Worm (Caenorhabditis elegans) whole organism, L1 larva: ENCODE results near the gene gldc-1.

Experiments
- C04F5.9 ChIP-seq: sonication (generic microtip); optimal IDR thresholded peaks from 2 replicates; lab custom pipeline; 2016; ENCODE audit warnings: missing genetic modification characterization, missing compliant biosample characterization
- C16A3.4 ChIP-seq: fragments of 150-350 bp; optimal IDR thresholded peaks from 2 replicates; lab custom pipeline; 2014; ENCODE audit warnings: missing biosample characterization, missing genetic modification characterization
- F16B12.6 ChIP-seq: fragments of 150-350 bp; optimal IDR thresholded peaks from 2 replicates; lab custom pipeline; 2014; ENCODE audit warnings: missing biosample characterization, missing genetic modification characterization
- aha-1 ChIP-seq: fragments of 150-350 bp; optimal IDR thresholded peaks from 2 replicates; lab custom pipeline; 2014; ENCODE audit warnings: missing biosample characterization, missing genetic modification characterization
- alr-1 ChIP-seq: fragments of 200-800 bp; sonication (Bioruptor generic); optimal IDR thresholded peaks from 2 replicates; lab custom pipeline; 2018; ENCODE audit warnings: borderline replicate concordance, mild to moderate bottlenecking, missing genetic modification characterization, missing compliant biosample characterization
- ama-1 ChIP-seq: fragments of 150-350 bp; optimal IDR thresholded peaks from 2 replicates; lab custom pipeline; 2014
- blmp-1 ChIP-seq: fragments of 150-350 bp; optimal IDR thresholded peaks from 2 replicates; lab custom pipeline; 2014; ENCODE audit warnings: missing biosample characterization, missing genetic modification characterization
- ceh-8 ChIP-seq: fragments of 200-800 bp; sonication (Bioruptor generic); optimal IDR thresholded peaks from 2 replicates; lab custom pipeline; 2018; ENCODE audit warnings: mild to moderate bottlenecking, missing genetic modification characterization, moderate library complexity, missing compliant biosample characterization
- ces-1 ChIP-seq: fragments of 150-350 bp; optimal IDR thresholded peaks from 2 replicates; lab custom pipeline; 2014; ENCODE audit warnings: missing biosample characterization, missing genetic modification reagents, missing genetic modification characterization
- dsc-1 ChIP-seq: sonication (generic microtip); optimal IDR thresholded peaks from 2 replicates; lab custom pipeline; 2016; ENCODE audit warnings: mild to moderate bottlenecking, missing genetic modification characterization, missing compliant biosample characterization
- efl-1 ChIP-seq, 4 experiments: fragments of 150-350 bp; optimal IDR thresholded peaks in 3 of 4; peaks in 1 of 4; 1 replicate in 1 of 4; 2 replicates in 3 of 4; lab custom pipeline; 2014; ENCODE audit warnings: missing biosample characterization in 2 of 4, missing genetic modification characterization in 2 of 4, missing genetic modification reagents in 2 of 4
- egl-27 ChIP-seq, 2 experiments: fragments of 150-350 bp in 1 of 2; sonication (generic microtip); optimal IDR thresholded peaks; 3 replicates each; lab custom pipeline; 2017 to 2018; ENCODE audit warnings: missing biosample characterization in 2 of 2, missing genetic modification characterization in 2 of 2, missing genetic modification reagents in 2 of 2
- hlh-17 ChIP-seq: fragments of 200-800 bp; sonication (Bioruptor generic); optimal IDR thresholded peaks from 2 replicates; lab custom pipeline; 2018; ENCODE audit warnings: missing genetic modification characterization, mild to moderate bottlenecking, missing compliant biosample characterization, moderate library complexity, borderline replicate concordance
- hpl-2 ChIP-seq: fragments of 150-350 bp; optimal IDR thresholded peaks from 2 replicates; lab custom pipeline; 2014; ENCODE audit warnings: missing biosample characterization, missing genetic modification reagents, missing genetic modification characterization
- isw-1 ChIP-seq: fragments of 200-800 bp; sonication (Bioruptor generic); IDR thresholded peaks from 2 replicates; pipeline ENCODE4 v1.3.6; 2022; ENCODE audit warnings: missing genetic modification characterization, missing compliant biosample characterization
- lin-13 ChIP-seq: fragments of 150-350 bp; optimal IDR thresholded peaks from 2 replicates; lab custom pipeline; 2014; ENCODE audit warnings: missing biosample characterization, missing genetic modification reagents, missing genetic modification characterization
- lin-14 ChIP-seq: fragments of 200-800 bp; sonication (Bioruptor generic); optimal IDR thresholded peaks from 2 replicates; lab custom pipeline; 2018; ENCODE audit warnings: mild to moderate bottlenecking, missing genetic modification characterization, moderate library complexity, missing compliant biosample characterization
- lin-39 ChIP-seq: fragments of 150-350 bp; optimal IDR thresholded peaks from 2 replicates; lab custom pipeline; 2014; ENCODE audit warnings: missing biosample characterization, missing genetic modification reagents, missing genetic modification characterization
- lir-3 ChIP-seq: sonication (generic microtip); optimal IDR thresholded peaks from 2 replicates; lab custom pipeline; 2016; ENCODE audit warnings: mild to moderate bottlenecking, missing genetic modification characterization, moderate library complexity, missing compliant biosample characterization; ENCODE audit not compliant: poor library complexity
- lsy-2 ChIP-seq, 2 experiments: fragments of 150-350 bp; optimal IDR thresholded peaks; 2 replicates each; lab custom pipeline; 2014; ENCODE audit warnings: missing biosample characterization in 2 of 2, missing genetic modification characterization in 2 of 2
- mab-9 ChIP-seq: fragments of 200-800 bp; sonication (Bioruptor generic); IDR thresholded peaks from 2 replicates; pipeline ENCODE4 v1.3.6; 2022; ENCODE audit warnings: missing genetic modification reagents, missing genetic modification characterization, missing compliant biosample characterization
- mdl-1 ChIP-seq, 2 experiments: fragments of 150-350 bp; optimal IDR thresholded peaks; 2 replicates each; lab custom pipeline; 2014 to 2017; ENCODE audit warnings: missing biosample characterization in 2 of 2, missing genetic modification characterization in 2 of 2, inconsistent platforms in 1 of 2
- mef-2 ChIP-seq: fragments of 150-350 bp; optimal IDR thresholded peaks from 2 replicates; lab custom pipeline; 2014; ENCODE audit warnings: missing biosample characterization, missing genetic modification characterization
- mep-1 ChIP-seq: fragments of 150-350 bp; optimal IDR thresholded peaks from 2 replicates; lab custom pipeline; 2014; ENCODE audit warnings: missing biosample characterization, missing genetic modification characterization
- nhr-11 ChIP-seq: fragments of 150-350 bp; optimal IDR thresholded peaks from 2 replicates; lab custom pipeline; 2014; ENCODE audit warnings: missing biosample characterization, missing genetic modification characterization
- nhr-19 ChIP-seq: fragments of 200-800 bp; sonication (Bioruptor generic); conservative IDR thresholded peaks from 2 replicates; pipeline ENCODE4 v1.3.6; 2022; ENCODE audit warnings: missing genetic modification characterization, missing compliant biosample characterization
- nhr-20 ChIP-seq: sonication (generic microtip); optimal IDR thresholded peaks from 2 replicates; lab custom pipeline; 2016; ENCODE audit warnings: mild to moderate bottlenecking, missing genetic modification characterization, missing compliant biosample characterization
- nhr-237 ChIP-seq: fragments of 150-350 bp; optimal IDR thresholded peaks from 2 replicates; lab custom pipeline; 2014; ENCODE audit warnings: missing biosample characterization, missing genetic modification characterization
- nhr-28 ChIP-seq: fragments of 150-350 bp; optimal IDR thresholded peaks from 2 replicates; lab custom pipeline; 2014; ENCODE audit warnings: missing biosample characterization, missing genetic modification characterization
- nhr-47 ChIP-seq: sonication (generic microtip); optimal IDR thresholded peaks from 2 replicates; lab custom pipeline; 2016; ENCODE audit warnings: mild to moderate bottlenecking, missing genetic modification characterization, moderate library complexity, missing compliant biosample characterization
- nhr-71 ChIP-seq: sonication (generic microtip); optimal IDR thresholded peaks from 2 replicates; lab custom pipeline; 2016; ENCODE audit warnings: mild to moderate bottlenecking, missing genetic modification characterization, moderate library complexity, missing compliant biosample characterization
- pqm-1 ChIP-seq: sonication (generic microtip); optimal IDR thresholded peaks from 3 replicates; lab custom pipeline; 2017; ENCODE audit warnings: missing biosample characterization, missing genetic modification characterization
- rnt-1 ChIP-seq: sonication (generic microtip); optimal IDR thresholded peaks from 2 replicates; lab custom pipeline; 2016; ENCODE audit warnings: mild to moderate bottlenecking, missing genetic modification characterization, moderate library complexity, missing compliant biosample characterization
- snpc-4 ChIP-seq: fragments of 150-350 bp; optimal IDR thresholded peaks from 2 replicates; lab custom pipeline; 2014; ENCODE audit warnings: missing biosample characterization, missing genetic modification characterization
- snu-23 ChIP-seq: sonication (generic microtip); optimal IDR thresholded peaks from 2 replicates; lab custom pipeline; 2016; ENCODE audit warnings: missing genetic modification characterization, missing compliant biosample characterization
- sox-4 ChIP-seq: sonication (generic microtip); optimal IDR thresholded peaks from 2 replicates; lab custom pipeline; 2016; ENCODE audit warnings: missing genetic modification characterization, missing compliant biosample characterization
- sup-37 ChIP-seq: fragments of 200-800 bp; sonication (Bioruptor generic); optimal IDR thresholded peaks from 2 replicates; lab custom pipeline; 2018; ENCODE audit warnings: mild to moderate bottlenecking, missing genetic modification characterization, missing compliant biosample characterization
- swsn-7 ChIP-seq: sonication (generic microtip); optimal IDR thresholded peaks from 2 replicates; lab custom pipeline; 2016; ENCODE audit warnings: missing genetic modification characterization, missing compliant biosample characterization
- tlp-1 ChIP-seq: fragments of 150-350 bp; optimal IDR thresholded peaks from 2 replicates; lab custom pipeline; 2014; ENCODE audit warnings: missing biosample characterization, missing genetic modification characterization
- unc-130 ChIP-seq: fragments of 150-350 bp; optimal IDR thresholded peaks from 2 replicates; lab custom pipeline; 2017; ENCODE audit warnings: missing biosample characterization, missing genetic modification characterization, inconsistent platforms
- unc-98 ChIP-seq: fragments of 200-800 bp; sonication (Bioruptor generic); IDR thresholded peaks from 2 replicates; pipeline ENCODE4 v1.3.6; 2022; ENCODE audit warnings: missing genetic modification characterization, missing compliant biosample characterization
- zip-4 ChIP-seq: fragments of 200-800 bp; sonication (Bioruptor generic); optimal IDR thresholded peaks from 2 replicates; lab custom pipeline; 2018; ENCODE audit warnings: mild to moderate bottlenecking, missing genetic modification characterization, moderate library complexity, missing compliant biosample characterization

gldc-1 gene

DNA sequence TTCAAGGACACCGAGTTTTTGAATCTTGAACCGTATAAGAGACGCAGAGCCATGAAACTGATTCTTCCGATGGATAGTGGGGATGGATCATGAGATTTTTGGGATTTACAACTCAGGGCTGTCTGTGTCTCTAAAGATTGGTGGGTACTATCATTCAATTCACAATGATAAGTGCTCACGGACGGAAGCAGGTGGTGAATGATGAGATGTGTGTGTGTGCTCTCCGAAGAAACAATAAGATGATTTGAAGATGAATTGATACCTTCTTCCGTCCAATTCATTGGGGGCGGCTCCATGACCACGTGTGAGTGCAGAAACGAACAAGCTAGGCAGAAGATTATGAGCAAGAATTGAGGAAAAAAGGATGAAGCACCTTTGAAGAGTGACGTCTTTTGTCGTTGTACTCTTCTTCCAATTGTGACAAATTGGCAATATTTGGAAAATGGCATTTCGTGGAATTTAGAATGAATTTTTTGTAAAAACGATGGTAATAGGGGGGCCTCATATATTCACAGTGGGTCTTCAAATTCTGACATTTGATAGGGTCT, 21.6 kb upstream of the gldc-1 start:
- peak; percentile 31 for TF ChIP-seq nhr-20 (tag; lab: Kevin White, UChicago)
- TF ChIP-seq dsc-1 (tag; lab: Kevin White, UChicago) = peak; percentile 75
- no peak for TF ChIP-seq mep-1 (tag; lab: Kevin White, UChicago)
- TF ChIP-seq rnt-1 (tag; lab: Kevin White, UChicago) = peak; percentile 66
- TF ChIP-seq lin-14 (GFP tag; lab: Kevin White, UChicago) = peak; percentile 86
- no peak for TF ChIP-seq ama-1 (lab: Kevin White, UChicago)
- peak; percentile 12 for TF ChIP-seq swsn-7 (tag; lab: Kevin White, UChicago)
- peak in 1 of 2 experiments; percentile 32 for TF ChIP-seq mdl-1 (tag; optimal IDR thresholded peaks at IDR 0.05; lab: Kevin White, UChicago)
- TF ChIP-seq snu-23 (GFP tag; lab: Kevin White, UChicago) = peak; percentile 46
- peak; percentile 19 for TF ChIP-seq lin-39
- TF ChIP-seq unc-98 (GFP tag; lab: Robert Waterston, UW) = no peak
- TF ChIP-seq nhr-47 (tag; lab: Kevin White, UChicago) = peak; percentile 3
- no peak for TF ChIP-seq hpl-2 (GFP tag; lab: Kevin White, UChicago)
- TF ChIP-seq C04F5.9 (tag; lab: Kevin White, UChicago) = no peak
- peak; percentile 3 to 51 for TF ChIP-seq lsy-2 (tag; optimal IDR thresholded peaks at IDR 0.05; lab: Kevin White, UChicago)
- TF ChIP-seq nhr-19 (GFP tag; lab: Robert Waterston, UW) = peak; percentile 38; the same call in 1 of the 2 replicates
- TF ChIP-seq nhr-71 = peak; percentile 80
- peak; percentile 12 to 20 for TF ChIP-seq efl-1 (optimal IDR thresholded peaks at IDR 0.05; lab: Kevin White, UChicago)
- TF ChIP-seq efl-1 (GFP tag; optimal IDR thresholded peaks at IDR 0.05 in 1 of 2; lab: Kevin White, UChicago) = peak in 1 of 2 experiments; percentile 84
- peak; percentile 7 for TF ChIP-seq unc-130 (tag; lab: Kevin White, UChicago)
- TF ChIP-seq zip-4 (GFP tag; lab: Kevin White, UChicago) = no peak

DNA sequence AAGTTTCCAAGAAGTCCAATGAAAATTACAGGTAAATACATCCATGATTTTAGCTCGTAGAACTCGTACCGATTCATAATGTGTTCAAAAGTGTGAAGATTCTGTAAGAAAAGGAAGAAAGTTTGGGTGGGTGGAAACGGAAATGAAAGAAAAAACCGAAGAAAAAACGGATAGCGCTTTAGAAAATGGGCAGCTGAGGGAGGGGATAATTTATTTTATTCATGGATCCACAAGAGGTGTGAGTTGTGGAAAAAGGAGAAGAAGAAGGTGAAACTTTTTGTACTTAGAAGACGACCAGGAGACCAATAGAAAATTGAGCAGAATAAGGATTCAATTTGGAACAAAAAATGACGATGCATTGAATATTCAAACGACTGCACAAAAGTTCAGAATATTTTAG, 19.1 kb upstream of the gldc-1 start, which contains the start of gene frpr-16:
TSS of gene frpr-16 (minus strand) at position 101 of the 400 bp plus-strand sequence.
- TF ChIP-seq tlp-1 (tag; lab: Kevin White, UChicago) (no peak), ceh-8 (no peak), snpc-4 (tag; lab: Kevin White, UChicago) (no peak), hpl-2 (GFP tag; lab: Kevin White, UChicago) (no peak), lin-13 (GFP tag; lab: Kevin White, UChicago) (no peak), nhr-20 (tag; lab: Kevin White, UChicago) (no peak), sox-4 (tag; lab: Kevin White, UChicago) (no peak), swsn-7 (tag; lab: Kevin White, UChicago) (no peak), mef-2 (tag; lab: Kevin White, UChicago) (no peak), C16A3.4 (tag; lab: Kevin White, UChicago) (no peak), rnt-1 (tag; lab: Kevin White, UChicago) (no peak), hlh-17 (GFP tag; lab: Kevin White, UChicago) (no peak), ces-1 (GFP tag; lab: Kevin White, UChicago) (no peak), lir-3 (no peak), isw-1 (GFP tag; lab: Robert Waterston, UW) (no peak), F16B12.6 (tag; lab: Kevin White, UChicago) (no peak)
- TF ChIP-seq, all 84 proteins: peak for 0

ce11 chrII:6043166-6043565, 7.1 kb upstream of the gldc-1 start, which contains the start of gene R12C12.10:
Gene R12C12.10 (minus strand): TSS chrII:6043266.
- TF ChIP-seq nhr-237 (tag; lab: Kevin White, UChicago) (no peak), tlp-1 (tag; lab: Kevin White, UChicago) (no peak), nhr-11 (tag; lab: Kevin White, UChicago) (no peak), efl-1 (optimal IDR thresholded peaks at IDR 0.05; lab: Kevin White, UChicago) (no peak), efl-1 (GFP tag; optimal IDR thresholded peaks at IDR 0.05 in 1 of 2; lab: Kevin White, UChicago) (no peak), zip-4 (GFP tag; lab: Kevin White, UChicago) (no peak), rnt-1 (tag; lab: Kevin White, UChicago) (no peak), aha-1 (tag; lab: Kevin White, UChicago) (no peak), swsn-7 (tag; lab: Kevin White, UChicago) (no peak), alr-1 (tag; lab: Kevin White, UChicago) (no peak), nhr-28 (tag; lab: Kevin White, UChicago) (no peak), isw-1 (GFP tag; lab: Robert Waterston, UW) (no peak), blmp-1 (tag; lab: Kevin White, UChicago) (no peak), sup-37 (GFP tag; lab: Kevin White, UChicago) (no peak), pqm-1 (tag; lab: Kevin White, UChicago) (no peak), mab-9 (GFP tag; lab: Robert Waterston, UW) (no peak), sox-4 (tag; lab: Kevin White, UChicago) (no peak), egl-27 (tag; optimal IDR thresholded peaks at IDR 0.05; lab: Kevin White, UChicago) (no peak), snpc-4 (tag; lab: Kevin White, UChicago) (no peak)
